Worm (Caenorhabditis elegans) whole organism, young adult: ENCODE data around the gene M05D6.1.

Experiments used
- C06A6.2 ChIP-seq: fragments of 200-800 bp; sonication (Bioruptor generic); conservative IDR thresholded peaks from 2 replicates; pipeline ENCODE4 v1.3.6; 2022; ENCODE audit warnings: missing genetic modification characterization, missing compliant biosample characterization
- C17E4.6 ChIP-seq: fragments of 200-800 bp; sonication (Bioruptor generic); IDR thresholded peaks from 2 replicates; pipeline ENCODE4 v1.3.6; 2022; ENCODE audit warnings: missing genetic modification reagents, missing genetic modification characterization, missing compliant biosample characterization
- F23B12.7 ChIP-seq: sonication (generic microtip); optimal IDR thresholded peaks from 2 replicates; lab custom pipeline; 2017; ENCODE audit warnings: missing genetic modification characterization, mild to moderate bottlenecking, missing compliant biosample characterization, antibody characterized with exemption, moderate library complexity; ENCODE audit not compliant: insufficient read depth
- F37B4.10 ChIP-seq: fragments of 200-800 bp; sonication (Bioruptor generic); IDR thresholded peaks from 2 replicates; pipeline ENCODE4 v1.3.6; 2022; ENCODE audit warnings: missing genetic modification characterization, missing compliant biosample characterization
- F39B2.1 ChIP-seq: fragments of 200-800 bp; sonication (Bioruptor generic); IDR thresholded peaks from 2 replicates; pipeline ENCODE4 v1.3.6; 2022; ENCODE audit warnings: missing genetic modification reagents, missing genetic modification characterization, missing compliant biosample characterization
- F55B11.4 ChIP-seq: sonication (generic microtip); optimal IDR thresholded peaks from 2 replicates; lab custom pipeline; 2016; ENCODE audit warnings: missing compliant biosample characterization, missing genetic modification characterization, borderline replicate concordance; ENCODE audit not compliant: insufficient read depth
- F57A8.1 ChIP-seq: fragments of 200-800 bp; sonication (Bioruptor generic); optimal IDR thresholded peaks from 2 replicates; lab custom pipeline; 2018; ENCODE audit warnings: mild to moderate bottlenecking, missing genetic modification characterization, moderate library complexity, missing compliant biosample characterization
- F57C9.4 ChIP-seq: sonication (generic microtip); optimal IDR thresholded peaks from 2 replicates; lab custom pipeline; 2017; ENCODE audit warnings: mild to moderate bottlenecking, missing genetic modification characterization, missing compliant biosample characterization
- K11D2.4 ChIP-seq: fragments of 200-800 bp; sonication (Bioruptor generic); IDR thresholded peaks from 2 replicates; pipeline ENCODE4 v1.3.6; 2022; ENCODE audit warnings: missing genetic modification reagents, missing genetic modification characterization, missing compliant biosample characterization
- T26A5.8 ChIP-seq: sonication (generic microtip); optimal IDR thresholded peaks from 2 replicates; lab custom pipeline; 2016; ENCODE audit warnings: missing genetic modification characterization, missing compliant biosample characterization
- attf-3 ChIP-seq: fragments of 200-800 bp; sonication (Bioruptor generic); conservative IDR thresholded peaks from 2 replicates; pipeline ENCODE4 v1.3.6; 2022; ENCODE audit warnings: missing genetic modification reagents, missing genetic modification characterization, missing compliant biosample characterization
- cebp-2 ChIP-seq: fragments of 200-800 bp; sonication (Bioruptor generic); IDR thresholded peaks from 2 replicates; pipeline ENCODE4 v1.3.6; 2022; ENCODE audit warnings: missing genetic modification characterization, missing compliant biosample characterization
- ceh-40 ChIP-seq: fragments of 200-800 bp; sonication (Bioruptor generic); IDR thresholded peaks from 2 replicates; pipeline ENCODE4 v1.3.6; 2022; ENCODE audit warnings: missing genetic modification characterization, missing compliant biosample characterization
- ceh-58 ChIP-seq: fragments of 200-800 bp; sonication (Bioruptor generic); IDR thresholded peaks from 2 replicates; pipeline ENCODE4 v1.3.6; 2022; ENCODE audit warnings: missing genetic modification characterization, missing compliant biosample characterization
- ceh-79 ChIP-seq: sonication (generic microtip); optimal IDR thresholded peaks from 2 replicates; lab custom pipeline; 2017; ENCODE audit warnings: mild to moderate bottlenecking, missing genetic modification characterization, missing compliant biosample characterization
- ceh-91 ChIP-seq: fragments of 200-800 bp; sonication (Bioruptor generic); IDR thresholded peaks from 2 replicates; pipeline ENCODE4 v1.3.6; 2022; ENCODE audit warnings: missing genetic modification reagents, missing genetic modification characterization, missing compliant biosample characterization
- efl-1 ChIP-seq: fragments of 150-350 bp; optimal IDR thresholded peaks from 2 replicates; lab custom pipeline; 2014; ENCODE audit warnings: missing biosample characterization, missing genetic modification reagents, missing genetic modification characterization
- egl-18 ChIP-seq: fragments of 200-800 bp; sonication (Bioruptor generic); IDR thresholded peaks from 2 replicates; pipeline ENCODE4 v1.3.6; 2022; ENCODE audit warnings: missing genetic modification reagents, missing genetic modification characterization, missing compliant biosample characterization
- ekl-4 ChIP-seq: fragments of 200-800 bp; sonication (Bioruptor generic); IDR thresholded peaks from 2 replicates; pipeline ENCODE4 v1.3.6; 2022; ENCODE audit warnings: missing genetic modification reagents, missing genetic modification characterization, missing compliant biosample characterization
- ets-4 ChIP-seq: fragments of 200-800 bp; sonication (Bioruptor generic); optimal IDR thresholded peaks from 2 replicates; lab custom pipeline; 2018; ENCODE audit warnings: mild to moderate bottlenecking, missing genetic modification characterization, missing compliant biosample characterization
- hlh-26 ChIP-seq: fragments of 200-800 bp; sonication (Bioruptor generic); conservative IDR thresholded peaks from 2 replicates; pipeline ENCODE4 v1.3.6; 2022; ENCODE audit warnings: missing genetic modification reagents, missing genetic modification characterization, missing compliant biosample characterization
- lag-1 ChIP-seq: fragments of 200-800 bp; sonication (Bioruptor generic); IDR thresholded peaks from 2 replicates; pipeline ENCODE4 v1.3.6; 2022; ENCODE audit warnings: missing genetic modification reagents, missing genetic modification characterization, missing compliant biosample characterization
- let-607 ChIP-seq, 2 experiments: fragments of 200-800 bp in 1 of 2; sonication (Bioruptor generic) in 1 of 2; sonication (generic microtip) in 1 of 2; optimal IDR thresholded peaks; 2 replicates each; lab custom pipeline; 2016 to 2018; ENCODE audit warnings: mild to moderate bottlenecking in 2 of 2, missing compliant biosample characterization in 2 of 2, missing genetic modification characterization in 2 of 2, moderate library complexity in 2 of 2, missing genotype in 1 of 2
- lin-54 ChIP-seq: fragments of 200-800 bp; sonication (Bioruptor generic); optimal IDR thresholded peaks from 2 replicates; lab custom pipeline; 2018; ENCODE audit warnings: mild to moderate bottlenecking, missing genetic modification characterization, missing compliant biosample characterization
- lir-1 ChIP-seq: fragments of 200-800 bp; sonication (Bioruptor generic); conservative IDR thresholded peaks from 2 replicates; pipeline ENCODE4 v1.3.6; 2022; ENCODE audit warnings: missing genetic modification reagents, missing genetic modification characterization, missing compliant biosample characterization
- lsl-1 ChIP-seq: fragments of 200-800 bp; sonication (Bioruptor generic); optimal IDR thresholded peaks from 2 replicates; lab custom pipeline; 2018; ENCODE audit warnings: mild to moderate bottlenecking, missing genetic modification characterization, moderate library complexity, missing compliant biosample characterization
- madf-10 ChIP-seq: sonication (generic microtip); optimal IDR thresholded peaks from 2 replicates; lab custom pipeline; 2016; ENCODE audit warnings: mild to moderate bottlenecking, missing genetic modification characterization, missing compliant biosample characterization
- madf-3 ChIP-seq: fragments of 200-800 bp; sonication (Bioruptor generic); IDR thresholded peaks from 2 replicates; pipeline ENCODE4 v1.3.6; 2022; ENCODE audit warnings: missing genetic modification reagents, missing genetic modification characterization, missing compliant biosample characterization
- mcd-1 ChIP-seq: fragments of 200-800 bp; sonication (Bioruptor generic); IDR thresholded peaks from 2 replicates; pipeline ENCODE4 v1.3.6; 2022; ENCODE audit warnings: missing genetic modification reagents, missing genetic modification characterization, missing compliant biosample characterization
- mel-28 ChIP-seq: sonication (generic microtip); optimal IDR thresholded peaks from 2 replicates; lab custom pipeline; 2016; ENCODE audit warnings: borderline replicate concordance, mild to moderate bottlenecking, missing genetic modification characterization, missing compliant biosample characterization
- nhr-120 ChIP-seq: fragments of 200-800 bp; sonication (Bioruptor generic); IDR thresholded peaks from 2 replicates; pipeline ENCODE4 v1.3.6; 2022; ENCODE audit warnings: missing genetic modification characterization, missing compliant biosample characterization
- nhr-179 ChIP-seq: sonication (generic microtip); optimal IDR thresholded peaks from 2 replicates; lab custom pipeline; 2016; ENCODE audit warnings: mild to moderate bottlenecking, missing genetic modification characterization, missing compliant biosample characterization
- nhr-80 ChIP-seq: sonication (generic microtip); optimal IDR thresholded peaks from 2 replicates; lab custom pipeline; 2016; ENCODE audit warnings: missing genetic modification characterization, missing compliant biosample characterization
- nhr-90 ChIP-seq: sonication (generic microtip); optimal IDR thresholded peaks from 2 replicates; lab custom pipeline; 2016; ENCODE audit warnings: missing genotype, mild to moderate bottlenecking, missing genetic modification characterization, missing compliant biosample characterization
- rcor-1 ChIP-seq: fragments of 200-800 bp; sonication (Bioruptor generic); IDR thresholded peaks from 2 replicates; pipeline ENCODE4 v1.3.6; 2022; ENCODE audit warnings: missing genetic modification reagents, missing genetic modification characterization, missing compliant biosample characterization
- repo-1 ChIP-seq: sonication (generic microtip); optimal IDR thresholded peaks from 2 replicates; lab custom pipeline; 2017; ENCODE audit warnings: mild to moderate bottlenecking, missing genetic modification characterization, missing compliant biosample characterization
- rpc-1 ChIP-seq, 2 experiments: fragments of 150-350 bp in 1 of 2; sonication (generic microtip) in 1 of 2; optimal IDR thresholded peaks; 2 replicates each; lab custom pipeline; 2014 to 2018; ENCODE audit warnings: missing biosample characterization in 1 of 2, missing genetic modification characterization in 1 of 2, missing genetic modification reagents in 1 of 2, missing genotype in 1 of 2
- sea-2 ChIP-seq: fragments of 200-800 bp; sonication (Bioruptor generic); IDR thresholded peaks from 2 replicates; pipeline ENCODE4 v1.3.6; 2022; ENCODE audit warnings: missing genetic modification characterization, missing compliant biosample characterization
- snpc-1.1 ChIP-seq: sonication (generic microtip); optimal IDR thresholded peaks from 2 replicates; lab custom pipeline; 2017; ENCODE audit warnings: missing genetic modification characterization, mild to moderate bottlenecking, missing compliant biosample characterization, antibody characterized with exemption, moderate library complexity, missing genotype, missing genetic modification reagents; ENCODE audit not compliant: insufficient read depth
- snpc-1.3 ChIP-seq: sonication (generic microtip); optimal IDR thresholded peaks from 2 replicates; lab custom pipeline; 2017; ENCODE audit warnings: missing genetic modification characterization, mild to moderate bottlenecking, missing compliant biosample characterization, antibody characterized with exemption, moderate library complexity, missing genotype, missing genetic modification reagents; ENCODE audit not compliant: insufficient read depth
- snpc-3.4 ChIP-seq: sonication (generic microtip); optimal IDR thresholded peaks from 2 replicates; lab custom pipeline; 2017; ENCODE audit warnings: missing genetic modification characterization, mild to moderate bottlenecking, missing compliant biosample characterization, antibody characterized with exemption, moderate library complexity, missing genotype, missing genetic modification reagents
- snpc-4 ChIP-seq, 5 experiments: fragments of 150-350 bp in 1 of 5; sonication (generic microtip) in 4 of 5; optimal IDR thresholded peaks; 2 replicates each; lab custom pipeline; 2014 to 2018; ENCODE audit warnings: missing genetic modification characterization in 5 of 5, missing biosample characterization in 3 of 5, antibody characterized with exemption in 2 of 5, mild to moderate bottlenecking in 2 of 5, missing compliant biosample characterization in 2 of 5, missing genotype in 2 of 5, moderate library complexity in 2 of 5, missing genetic modification reagents in 1 of 5
- sptf-2 ChIP-seq: fragments of 200-800 bp; sonication (Bioruptor generic); optimal IDR thresholded peaks from 2 replicates; lab custom pipeline; 2018; ENCODE audit warnings: mild to moderate bottlenecking, missing genetic modification characterization, missing compliant biosample characterization
- unc-130 ChIP-seq: sonication (generic microtip); optimal IDR thresholded peaks from 2 replicates; lab custom pipeline; 2016; ENCODE audit warnings: missing genetic modification reagents, missing genetic modification characterization, missing compliant biosample characterization
- zfh-2 ChIP-seq: fragments of 200-800 bp; sonication (Bioruptor generic); conservative IDR thresholded peaks from 2 replicates; pipeline ENCODE4 v1.3.6; 2022; ENCODE audit warnings: missing genetic modification reagents, missing genetic modification characterization, missing compliant biosample characterization
- ztf-25 ChIP-seq: fragments of 200-800 bp; sonication (Bioruptor generic); IDR thresholded peaks from 2 replicates; pipeline ENCODE4 v1.3.6; 2022; ENCODE audit warnings: missing genetic modification reagents, missing genetic modification characterization, missing compliant biosample characterization
- ztf-26 ChIP-seq: sonication (generic microtip); optimal IDR thresholded peaks from 2 replicates; lab custom pipeline; 2017; ENCODE audit warnings: missing genetic modification characterization, missing compliant biosample characterization

Gene M05D6.1

ce11 chrII:8442176-8442575 lies 33.0 kb downstream of the M05D6.1 start (continued):
- TF ChIP-seq F23B12.7 (tag; lab: Kevin White, UChicago) = peak; percentile 48
- TF ChIP-seq attf-3 (GFP tag; lab: Robert Waterston, UW) = no peak
- TF ChIP-seq ets-4 (GFP tag; lab: Kevin White, UChicago) = no peak
- no peak for TF ChIP-seq snpc-3.4 (tag; lab: Kevin White, UChicago)
- TF ChIP-seq lin-54 (GFP tag; lab: Kevin White, UChicago) = peak; percentile 41
- no peak for TF ChIP-seq F37B4.10 (GFP tag; lab: Robert Waterston, UW)
- no peak for TF ChIP-seq rcor-1 (GFP tag; lab: Robert Waterston, UW)
- TF ChIP-seq ceh-40 (GFP tag; lab: Robert Waterston, UW) = no peak
- no peak for TF ChIP-seq madf-3 (GFP tag; lab: Robert Waterston, UW)
- no peak for TF ChIP-seq let-607 (tag; optimal IDR thresholded peaks at IDR 0.05; lab: Kevin White, UChicago)
- peak; percentile 67 for TF ChIP-seq lsl-1
- TF ChIP-seq C06A6.2 (GFP tag; lab: Robert Waterston, UW) = no peak
- no peak for TF ChIP-seq lir-1 (GFP tag; lab: Robert Waterston, UW)
- no peak for TF ChIP-seq unc-130 (GFP tag; lab: Kevin White, UChicago)
- TF ChIP-seq hlh-26 (GFP tag; lab: Robert Waterston, UW) = no peak
- peak; percentile 2 for TF ChIP-seq ztf-26
- TF ChIP-seq repo-1 (tag; lab: Kevin White, UChicago) = no peak
- TF ChIP-seq ztf-25 (GFP tag; lab: Robert Waterston, UW) = no peak
- no peak for TF ChIP-seq C17E4.6
- no peak for TF ChIP-seq lag-1 (GFP tag; lab: Robert Waterston, UW)
- no peak for TF ChIP-seq zfh-2 (GFP tag; lab: Robert Waterston, UW)
- no peak for TF ChIP-seq nhr-179 (tag; lab: Kevin White, UChicago)
- TF ChIP-seq ceh-91 (GFP tag; lab: Robert Waterston, UW) = 0 out of 2 replicates have a peak, but pooled peaks have one; percentile 16
- TF ChIP-seq sptf-2 (GFP tag; lab: Kevin White, UChicago) = no peak
- no peak for TF ChIP-seq F39B2.1 (GFP tag; lab: Robert Waterston, UW)
- no peak for TF ChIP-seq madf-10
- TF ChIP-seq K11D2.4 (GFP tag; lab: Robert Waterston, UW) = no peak
- TF ChIP-seq snpc-1.3 (tag; lab: Kevin White, UChicago) = no peak
- TF ChIP-seq snpc-1.1 = peak; percentile 22
- no peak for TF ChIP-seq T26A5.8 (tag; lab: Kevin White, UChicago)
- TF ChIP-seq ekl-4 (GFP tag; lab: Robert Waterston, UW) = no peak
- peak; percentile 40 for TF ChIP-seq efl-1 (GFP tag; lab: Kevin White, UChicago)
- no peak for TF ChIP-seq snpc-4 (GFP tag; optimal IDR thresholded peaks at IDR 0.05; lab: Kevin White, UChicago)
- peak in 1 of 4 experiments; percentile 16 for TF ChIP-seq snpc-4 (tag; optimal IDR thresholded peaks at IDR 0.05; lab: Kevin White, UChicago)
- TF ChIP-seq ceh-79 = no peak
- TF ChIP-seq sea-2 (GFP tag; lab: Robert Waterston, UW) = no peak

- TF ChIP-seq nhr-80 (peak; percentile 14), F55B11.4 (peak; percentile 15), F57C9.4 (tag; lab: Kevin White, UChicago) (peak; percentile 75), egl-18 (GFP tag; lab: Robert Waterston, UW) (0 out of 2 replicates have a peak, but pooled peaks have one; percentile 61), cebp-2 (GFP tag; lab: Robert Waterston, UW) (0 out of 2 replicates have a peak, but pooled peaks have one; percentile 84), zfh-2 (GFP tag; lab: Robert Waterston, UW) (no peak), hlh-26 (GFP tag; lab: Robert Waterston, UW) (no peak), lsl-1 (peak; percentile 44), rpc-1 (optimal IDR thresholded peaks at IDR 0.05; lab: Kevin White, UChicago) (peak; percentile 97), rpc-1 (tag; optimal IDR thresholded peaks at IDR 0.05; lab: Kevin White, UChicago) (peak; percentile 99), nhr-90 (peak; percentile 85), F57A8.1 (GFP tag; lab: Kevin White, UChicago) (peak; percentile 83), mel-28 (no peak), mcd-1 (GFP tag; lab: Robert Waterston, UW) (peak; percentile 53; the same call in 1 of the 2 replicates), sptf-2 (GFP tag; lab: Kevin White, UChicago) (no peak), ceh-58 (GFP tag; lab: Robert Waterston, UW) (peak; percentile 98), nhr-120 (GFP tag; lab: Robert Waterston, UW) (peak; percentile 98)
These were observed 33.7 kb downstream of the M05D6.1 start for ce11 chrII:8441519-8441918.
